Worm (Caenorhabditis elegans): ENCODE results near the gene C46G7.5.

DNA sequence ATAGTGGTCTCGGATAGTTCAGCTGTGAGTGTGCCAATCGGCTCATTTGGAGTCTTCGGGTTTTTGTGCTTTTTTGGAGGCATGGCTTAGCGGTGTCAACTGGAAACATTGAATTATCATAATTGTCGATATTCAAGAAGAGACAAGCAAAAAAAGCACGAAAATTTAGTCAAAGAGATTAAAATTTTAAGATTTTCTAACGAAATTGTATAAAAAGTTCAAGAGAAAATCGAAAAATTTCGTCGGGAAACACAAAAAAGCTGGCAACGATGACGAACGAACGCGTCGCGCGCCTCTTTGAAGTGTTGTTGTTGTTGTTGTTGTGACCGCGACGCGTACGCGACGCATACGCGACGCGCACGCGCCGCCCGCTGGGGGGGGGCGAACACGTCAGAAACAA lies at the start of gene C46G7.5:
- TF ChIP-seq unc-39 (tag; optimal IDR thresholded peaks at IDR 0.05), result no peak
- TF ChIP-seq elt-3 (tag; optimal IDR thresholded peaks at IDR 0.05), result no peak
- no peak for TF ChIP-seq zip-8 (tag; optimal IDR thresholded peaks at IDR 0.05)
- TF ChIP-seq hlh-1 (tag; optimal IDR thresholded peaks at IDR 0.05), result no peak
- TF ChIP-seq nhr-12 (tag; optimal IDR thresholded peaks at IDR 0.05), result no peak
- TF ChIP-seq ces-1 (GFP tag; optimal IDR thresholded peaks at IDR 0.05), result no peak
- TF ChIP-seq ztf-11 (tag; optimal IDR thresholded peaks at IDR 0.05), result no peak
- TF ChIP-seq unc-62 (GFP tag; optimal IDR thresholded peaks at IDR 0.05), result no peak
- no peak for TF ChIP-seq lin-32 (GFP tag; optimal IDR thresholded peaks at IDR 0.05)
- no peak for TF ChIP-seq ceh-39 (tag; optimal IDR thresholded peaks at IDR 0.05)
- no peak for TF ChIP-seq drap-1 (GFP tag; optimal IDR thresholded peaks at IDR 0.05)
